Worm (Caenorhabditis elegans): ENCODE results near the gene clec-25.

The clec-25 gene

ce11 chrV:16865404-16865803 is 22.4 kb downstream of the clec-25 start, which contains the start of gene clec-28:
clec-28 (plus strand) TSS chrV:16865704.
- TF ChIP-seq lin-13 (GFP tag; optimal IDR thresholded peaks at IDR 0.05) (no peak), unc-55 (GFP tag; optimal IDR thresholded peaks at IDR 0.05) (no peak), aly-2 (tag; optimal IDR thresholded peaks at IDR 0.05) (no peak), ceh-16 (tag; optimal IDR thresholded peaks at IDR 0.05) (no peak), nhr-6 (tag; optimal IDR thresholded peaks at IDR 0.05) (no peak), ztf-11 (tag; optimal IDR thresholded peaks at IDR 0.05) (no peak), skn-1 (tag; optimal IDR thresholded peaks at IDR 0.05) (no peak), egl-27 (tag; optimal IDR thresholded peaks at IDR 0.05) (no peak), mbf-1 (tag; optimal IDR thresholded peaks at IDR 0.05) (no peak), nhr-10 (tag; optimal IDR thresholded peaks at IDR 0.05) (no peak), R02D3.7 (tag; optimal IDR thresholded peaks at IDR 0.05) (no peak), nhr-23 (tag; optimal IDR thresholded peaks at IDR 0.05) (no peak), nhr-25 (tag; optimal IDR thresholded peaks at IDR 0.05) (no peak)

ce11 chrV:16869740-16870139 is 26.7 kb downstream of the clec-25 start, which contains the start of gene clec-33:
clec-33 (minus strand) TSS chrV:16869840.
- TF ChIP-seq ama-1 (optimal IDR thresholded peaks at IDR 0.05) = no peak
- TF ChIP-seq unc-55 (GFP tag; optimal IDR thresholded peaks at IDR 0.05) = no peak

ce11 chrV:16871387-16871786 is 28.3 kb downstream of the clec-25 start, which contains the start of gene thn-4:
thn-4 (minus strand) TSS chrV:16871487.
- no peak for TF ChIP-seq aly-2 (tag; optimal IDR thresholded peaks at IDR 0.05)
- no peak for TF ChIP-seq mab-5 (tag; optimal IDR thresholded peaks at IDR 0.05)
- TF ChIP-seq nhr-129 (tag; optimal IDR thresholded peaks at IDR 0.05) = no peak
- TF ChIP-seq alr-1 (tag; optimal IDR thresholded peaks at IDR 0.05) = no peak
- no peak for TF ChIP-seq ztf-1 (GFP tag; conservative IDR thresholded peaks at IDR 0.05)

- no peak for TF ChIP-seq Y55F3AM.14 (GFP tag; optimal IDR thresholded peaks at IDR 0.05)
- no peak for TF ChIP-seq mdl-1 (tag; optimal IDR thresholded peaks at IDR 0.05)
Observed at ce11 chrV:16873642-16874041, 30.6 kb downstream of the clec-25 start, which contains the start of gene srw-23. srw-23 (plus strand) TSS chrV:16873942.

- TF ChIP-seq egl-27 (tag; optimal IDR thresholded peaks at IDR 0.05) (no peak), nhr-77 (tag; optimal IDR thresholded peaks at IDR 0.05) (no peak), gmeb-1 (tag; optimal IDR thresholded peaks at IDR 0.05) (no peak), ztf-1 (GFP tag; conservative IDR thresholded peaks at IDR 0.05) (no peak), sma-3 (GFP tag; optimal IDR thresholded peaks at IDR 0.05) (no peak), ceh-82 (tag; optimal IDR thresholded peaks at IDR 0.05) (no peak), sem-4 (tag; optimal IDR thresholded peaks at IDR 0.05) (no peak), F13H6.1 (tag; optimal IDR thresholded peaks at IDR 0.05) (no peak), elt-1 (tag; optimal IDR thresholded peaks at IDR 0.05) (no peak), blmp-1 (tag; optimal IDR thresholded peaks at IDR 0.05; ENCODE audit: insufficient read depth) (no peak), unc-62 (GFP tag; optimal IDR thresholded peaks at IDR 0.05) (no peak), Y55F3AM.14 (GFP tag; optimal IDR thresholded peaks at IDR 0.05) (no peak), R02D3.7 (tag; optimal IDR thresholded peaks at IDR 0.05) (no peak), crh-2 (tag; optimal IDR thresholded peaks at IDR 0.05) (no peak), ztf-4 (tag; optimal IDR thresholded peaks at IDR 0.05) (no peak)
Observed at ce11 chrV:16874966-16875365, 31.9 kb downstream of the clec-25 start, which contains the start of gene F49A5.10. F49A5.10 (plus strand) TSS chrV:16875266.

- TF ChIP-seq ceh-82 (tag; optimal IDR thresholded peaks at IDR 0.05) (no peak), gmeb-1 (tag; optimal IDR thresholded peaks at IDR 0.05) (no peak), nhr-237 (tag; optimal IDR thresholded peaks at IDR 0.05) (no peak), mbf-1 (tag; optimal IDR thresholded peaks at IDR 0.05) (no peak), ztf-4 (tag; optimal IDR thresholded peaks at IDR 0.05) (no peak), aly-2 (tag; optimal IDR thresholded peaks at IDR 0.05) (no peak), nhr-6 (tag; optimal IDR thresholded peaks at IDR 0.05) (no peak), lin-13 (GFP tag; optimal IDR thresholded peaks at IDR 0.05) (no peak), sma-3 (GFP tag; optimal IDR thresholded peaks at IDR 0.05) (no peak), nhr-11 (tag; optimal IDR thresholded peaks at IDR 0.05) (no peak), unc-62 (GFP tag; optimal IDR thresholded peaks at IDR 0.05) (no peak), nhr-21 (tag; optimal IDR thresholded peaks at IDR 0.05) (no peak), F13H6.1 (tag; optimal IDR thresholded peaks at IDR 0.05) (no peak), fos-1 (tag; optimal IDR thresholded peaks at IDR 0.05) (no peak), dmd-4 (tag; optimal IDR thresholded peaks at IDR 0.05) (no peak)
Observed at ce11 chrV:16879532-16879931, 36.5 kb downstream of the clec-25 start.
